Fruit fly (Drosophila melanogaster): ENCODE measurements around the gene Srlp.

dm6 chr3R:12448344-12448743 is 14.4 kb downstream of the Srlp start:
- TF ChIP-seq sens (GFP tag) = no peak
- no peak for TF ChIP-seq CG11247 (GFP tag; IDR thresholded peaks at IDR 0.05)
- TF ChIP-seq CG12155 (GFP tag; optimal IDR thresholded peaks at IDR 0.05) = no peak
- TF ChIP-seq Blimp-1 (GFP tag; optimal IDR thresholded peaks at IDR 0.05) = no peak
- no peak for TF ChIP-seq psq (GFP tag; optimal IDR thresholded peaks at IDR 0.05)
